Fruit fly (Drosophila melanogaster) whole organism, embryonic: ENCODE data around the gene Ugt35A1.

ENCODE experiments used
- BtbVII ChIP-seq: fragments of 200-800 bp; sonication (Bioruptor generic); optimal IDR thresholded peaks from 3 replicates; lab custom pipeline; 2017; ENCODE audit warnings: missing biosample characterization, mild to moderate bottlenecking, missing genetic modification characterization
- CG11247 ChIP-seq: fragments of 200-800 bp; sonication (Bioruptor generic); IDR thresholded peaks from 2 replicates; pipeline ENCODE4 v1.3.6; 2022; ENCODE audit warnings: missing biosample characterization, missing genetic modification characterization
- CG11456 ChIP-seq: fragments of 200-800 bp; sonication (Bioruptor generic); IDR thresholded peaks from 3 replicates; pipeline ENCODE4 v1.3.6; 2022; ENCODE audit warnings: missing biosample characterization, missing genetic modification characterization
- CG12104 ChIP-seq: fragments of 200-800 bp; sonication (Bioruptor generic); optimal IDR thresholded peaks from 3 replicates; lab custom pipeline; 2016; ENCODE audit warnings: missing biosample characterization, missing genetic modification characterization
- CG18011 ChIP-seq: fragments of 200-800 bp; sonication (Bioruptor generic); optimal IDR thresholded peaks from 2 replicates; lab custom pipeline; 2017; ENCODE audit warnings: missing biosample characterization, missing genetic modification characterization, mild to moderate bottlenecking, moderate library complexity, missing genotype
- CG1832 ChIP-seq: fragments of 200-800 bp; sonication (Bioruptor generic); optimal IDR thresholded peaks from 2 replicates; lab custom pipeline; 2017; ENCODE audit warnings: missing biosample characterization, mild to moderate bottlenecking, missing genetic modification characterization, inconsistent platforms
- CG18599 ChIP-seq: fragments of 200-800 bp; sonication (Bioruptor generic); optimal IDR thresholded peaks from 3 replicates; lab custom pipeline; 2017; ENCODE audit warnings: missing biosample characterization, missing genetic modification characterization, mild to moderate bottlenecking, moderate library complexity, missing genetic modification reagents
- CG2129 ChIP-seq: fragments of 200-800 bp; sonication (Bioruptor generic); IDR thresholded peaks from 2 replicates; pipeline ENCODE4 v1.3.6; 2022; ENCODE audit warnings: missing biosample characterization, missing genetic modification characterization; ENCODE audit not compliant: partially characterized antibody
- CG4404 ChIP-seq: fragments of 200-800 bp; sonication (Bioruptor generic); IDR thresholded peaks from 2 replicates; pipeline ENCODE4 v1.3.6; 2022; ENCODE audit warnings: missing biosample characterization, missing genetic modification characterization
- CG4707 ChIP-seq: fragments of 200-800 bp; sonication (Bioruptor generic); optimal IDR thresholded peaks from 2 replicates; lab custom pipeline; 2018; ENCODE audit warnings: missing biosample characterization, mild to moderate bottlenecking, missing genetic modification characterization, moderate library complexity
- CG8388 ChIP-seq: fragments of 200-800 bp; sonication (Bioruptor generic); optimal IDR thresholded peaks from 2 replicates; lab custom pipeline; 2019; ENCODE audit warnings: missing biosample characterization, mild to moderate bottlenecking, missing genetic modification characterization, moderate library complexity
- CG9437 ChIP-seq: fragments of 200-800 bp; sonication (Bioruptor generic); optimal IDR thresholded peaks from 2 replicates; lab custom pipeline; 2018; ENCODE audit warnings: missing biosample characterization, mild to moderate bottlenecking, missing genetic modification characterization
- CG9817 ChIP-seq: fragments of 200-800 bp; sonication (Bioruptor generic); optimal IDR thresholded peaks from 2 replicates; lab custom pipeline; 2018; ENCODE audit warnings: missing biosample characterization, mild to moderate bottlenecking, missing genetic modification characterization, moderate library complexity
- Camta ChIP-seq: fragments of 200-800 bp; sonication (Bioruptor generic); optimal IDR thresholded peaks from 2 replicates; lab custom pipeline; 2016; ENCODE audit warnings: missing biosample characterization, missing genetic modification characterization
- GATAe ChIP-seq: fragments of 200-800 bp; sonication (Bioruptor generic); conservative IDR thresholded peaks from 2 replicates; pipeline ENCODE4 v1.3.6; 2022; ENCODE audit warnings: missing biosample characterization, missing genetic modification characterization
- HHEX ChIP-seq: fragments of 200-800 bp; sonication (Bioruptor generic); optimal IDR thresholded peaks from 3 replicates; lab custom pipeline; 2017; ENCODE audit warnings: missing biosample characterization, mild to moderate bottlenecking, missing genetic modification characterization, missing genetic modification reagents
- HLH4C ChIP-seq: fragments of 200-800 bp; sonication (Bioruptor generic); IDR thresholded peaks from 3 replicates; pipeline ENCODE4 v1.3.6; 2022; ENCODE audit warnings: missing biosample characterization, missing genetic modification characterization; ENCODE audit not compliant: partially characterized antibody
- Hey ChIP-seq: fragments of 200-800 bp; sonication (Bioruptor generic); optimal IDR thresholded peaks from 3 replicates; lab custom pipeline; 2018; ENCODE audit warnings: missing biosample characterization, mild to moderate bottlenecking, missing genetic modification characterization
- MBD-R2 ChIP-seq: fragments of 200-800 bp; sonication (Bioruptor generic); IDR thresholded peaks from 2 replicates; pipeline ENCODE4 v1.3.6; 2022; ENCODE audit warnings: missing biosample characterization, missing genetic modification characterization
- Med ChIP-seq: fragments of 200-800 bp; sonication (Bioruptor generic); peaks from one replicate; lab custom pipeline; 2016; ENCODE audit warnings: missing biosample characterization, missing genetic modification characterization, mild to moderate bottlenecking, inconsistent platforms, moderate library complexity
- Meics ChIP-seq: fragments of 200-800 bp; sonication (Bioruptor generic); optimal IDR thresholded peaks from 2 replicates; lab custom pipeline; 2017; ENCODE audit warnings: missing biosample characterization, mild to moderate bottlenecking, missing genetic modification characterization
- Ptx1 ChIP-seq: fragments of 200-800 bp; sonication (Bioruptor generic); IDR thresholded peaks from 2 replicates; pipeline ENCODE4 v1.3.6; 2022; ENCODE audit warnings: missing biosample characterization, missing genetic modification characterization
- Spps ChIP-seq: fragments of 200-800 bp; sonication (Bioruptor generic); optimal IDR thresholded peaks from 2 replicates; lab custom pipeline; 2018; ENCODE audit warnings: missing biosample characterization, mild to moderate bottlenecking, missing genetic modification characterization
- Stat92E ChIP-seq, 3 experiments: fragments of >200 bp in 2 of 3; fragments of 200-800 bp in 1 of 3; sonication (Bioruptor generic) in 1 of 3; optimal IDR thresholded peaks; 2 replicates each; lab custom pipeline; 2017 to 2019; ENCODE audit warnings: missing biosample characterization in 3 of 3, missing genetic modification characterization in 3 of 3, mild to moderate bottlenecking in 1 of 3, moderate library complexity in 1 of 3
- abd-A ChIP-seq: fragments of 200-800 bp; sonication (Bioruptor generic); optimal IDR thresholded peaks from 3 replicates; lab custom pipeline; 2019; ENCODE audit warnings: missing biosample characterization, mild to moderate bottlenecking, missing genetic modification characterization, moderate library complexity
- cg ChIP-seq: fragments of 200-800 bp; sonication (Bioruptor generic); optimal IDR thresholded peaks from 3 replicates; lab custom pipeline; 2019; ENCODE audit warnings: missing biosample characterization, mild to moderate bottlenecking, missing genetic modification characterization, moderate library complexity
- chm ChIP-seq: fragments of 200-800 bp; sonication (Bioruptor generic); IDR thresholded peaks from 2 replicates; pipeline ENCODE4 v1.3.6; 2022; ENCODE audit warnings: missing biosample characterization, missing genetic modification characterization
- dpn ChIP-seq, 2 experiments: fragments of 200-800 bp; sonication (Bioruptor generic); optimal IDR thresholded peaks; 3 replicates each; lab custom pipeline; 2016; ENCODE audit warnings: missing biosample characterization in 2 of 2, missing genetic modification characterization in 2 of 2
- grn ChIP-seq: fragments of 200-800 bp; sonication (Bioruptor generic); optimal IDR thresholded peaks from 3 replicates; lab custom pipeline; 2017; ENCODE audit warnings: missing biosample characterization, missing genetic modification characterization
- gro ChIP-seq: fragments of 200-800 bp; sonication (Bioruptor generic); optimal IDR thresholded peaks from 2 replicates; lab custom pipeline; 2016; ENCODE audit warnings: missing biosample characterization, missing genetic modification characterization
- gsb ChIP-seq: fragments of 200-800 bp; sonication (Bioruptor generic); IDR thresholded peaks from 2 replicates; pipeline ENCODE4 v1.3.6; 2022; ENCODE audit warnings: missing biosample characterization, missing genetic modification characterization
- ham ChIP-seq: fragments of 200-800 bp; sonication (Bioruptor generic); IDR thresholded peaks from 2 replicates; pipeline ENCODE4 v1.3.6; 2022; ENCODE audit warnings: missing biosample characterization, missing genetic modification characterization
- jigr1 ChIP-seq: fragments of 200-800 bp; sonication (Bioruptor generic); IDR thresholded peaks from 3 replicates; pipeline ENCODE4 v1.3.6; 2022; ENCODE audit warnings: missing biosample characterization, missing genetic modification characterization
- mam ChIP-seq: fragments of 200-800 bp; sonication (Bioruptor generic); optimal IDR thresholded peaks from 3 replicates; lab custom pipeline; 2016; ENCODE audit warnings: missing biosample characterization, missing genetic modification characterization
- pb ChIP-seq: fragments of 200-800 bp; sonication (Bioruptor generic); optimal IDR thresholded peaks from 3 replicates; lab custom pipeline; 2016; ENCODE audit warnings: missing biosample characterization, missing genetic modification characterization
- stc ChIP-seq: fragments of 200-800 bp; sonication (Bioruptor generic); IDR thresholded peaks from 2 replicates; pipeline ENCODE4 v1.3.6; 2022; ENCODE audit warnings: missing biosample characterization, missing genetic modification characterization
- tin ChIP-seq: fragments of 200-800 bp; sonication (Bioruptor generic); optimal IDR thresholded peaks from 3 replicates; lab custom pipeline; 2016; ENCODE audit warnings: missing biosample characterization, missing genetic modification characterization
- tna ChIP-seq: fragments of 200-800 bp; sonication (Bioruptor generic); IDR thresholded peaks from 2 replicates; pipeline ENCODE4 v1.3.6; 2022; ENCODE audit warnings: missing biosample characterization, missing genetic modification characterization; ENCODE audit not compliant: partially characterized antibody
- vfl ChIP-seq: fragments of 200-800 bp; sonication (Bioruptor generic); optimal IDR thresholded peaks from 2 replicates; lab custom pipeline; 2016; ENCODE audit warnings: missing biosample characterization, missing genetic modification characterization
- zen ChIP-seq: fragments of 200-800 bp; sonication (Bioruptor generic); optimal IDR thresholded peaks from 3 replicates; lab custom pipeline; 2018; ENCODE audit warnings: missing biosample characterization, mild to moderate bottlenecking, missing genetic modification characterization, moderate library complexity

The Ugt35A1 gene

DNA sequence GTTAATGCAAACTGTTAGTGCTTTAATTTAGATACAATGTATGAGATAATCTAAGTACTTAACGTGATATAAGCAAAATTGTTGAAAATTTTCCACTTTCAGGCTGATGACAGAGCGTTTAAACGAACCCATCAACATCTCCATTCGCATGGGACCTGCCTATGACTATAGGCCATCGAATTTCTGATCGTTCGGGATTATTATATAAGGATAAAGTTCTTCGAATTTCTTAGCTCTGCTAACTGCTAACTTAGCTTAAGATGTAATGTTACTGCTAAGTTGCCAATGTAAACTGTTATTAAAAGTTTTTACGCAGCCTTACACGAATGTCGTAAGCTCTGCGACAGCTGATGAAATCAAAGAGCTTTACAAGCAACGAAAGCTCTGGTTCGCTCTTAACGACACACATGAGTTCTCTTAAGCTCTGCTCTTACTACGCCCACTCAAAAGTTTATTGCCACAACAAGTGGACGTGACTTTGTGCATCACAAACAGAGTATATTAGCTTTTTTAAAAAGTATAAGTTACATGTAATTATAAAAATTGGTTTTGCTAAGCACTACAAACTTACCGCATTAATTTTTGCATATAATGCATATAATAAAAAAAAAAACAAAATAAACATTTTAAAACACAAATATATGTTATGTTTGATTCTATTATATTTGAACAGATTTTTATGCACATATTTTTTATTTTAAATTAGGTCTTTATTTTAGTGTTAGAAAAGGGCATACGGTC, 24.4 kb upstream of the Ugt35A1 start (continued):
- TF ChIP-seq jigr1 (GFP tag; lab: Robert Waterston, UW) (peak; percentile 99), stc (GFP tag; lab: Robert Waterston, UW) (peak; percentile 98), grn (no peak), CG8388 (GFP tag; lab: Kevin White, UChicago) (peak; percentile 98), ham (GFP tag; lab: Robert Waterston, UW) (peak; percentile 91), pb (GFP tag; lab: Kevin White, UChicago) (no peak), MBD-R2 (GFP tag; lab: Robert Waterston, UW) (peak; percentile 94), CG18011 (GFP tag; lab: Kevin White, UChicago) (peak; percentile 90), CG9437 (peak; percentile 97), cg (GFP tag; lab: Kevin White, UChicago) (peak; percentile 68), HLH4C (GFP tag; lab: Robert Waterston, UW) (no peak), CG12104 (GFP tag; lab: Kevin White, UChicago) (peak; percentile 98)

dm6 chr3R:11195792-11196191, 23.3 kb upstream of the Ugt35A1 start, which contains the start of gene CG18577:
TSS of gene CG18577 (plus strand) at chr3R:11196092.
- TF ChIP-seq gro (no peak), BtbVII (GFP tag; lab: Kevin White, UChicago) (no peak), Camta (GFP tag; lab: Kevin White, UChicago) (no peak), chm (GFP tag; lab: Robert Waterston, UW) (no peak), Meics (GFP tag; lab: Kevin White, UChicago) (peak; percentile 55), Stat92E (GFP tag; optimal IDR thresholded peaks at IDR 0.05; lab: Kevin White, UChicago) (no peak), Spps (tag; lab: Kevin White, UChicago) (no peak), CG11456 (GFP tag; lab: Robert Waterston, UW) (0 out of 3 replicates have a peak, but pooled peaks have one; percentile 5), CG4404 (GFP tag; lab: Robert Waterston, UW) (no peak), Hey (tag; lab: Kevin White, UChicago) (peak; percentile 41), CG1832 (GFP tag; lab: Kevin White, UChicago) (no peak), tna (GFP tag; lab: Robert Waterston, UW) (no peak), CG2129 (GFP tag; lab: Robert Waterston, UW) (no peak), dpn (GFP tag; optimal IDR thresholded peaks at IDR 0.05; lab: Kevin White, UChicago) (no peak), mam (GFP tag; lab: Kevin White, UChicago) (no peak), HHEX (GFP tag; lab: Kevin White, UChicago) (no peak), zen (tag; lab: Kevin White, UChicago) (no peak), GATAe (GFP tag; lab: Robert Waterston, UW) (peak; percentile 18; the same call in 1 of the 2 replicates), CG4707 (GFP tag; lab: Kevin White, UChicago) (no peak), CG9817 (tag; lab: Kevin White, UChicago) (no peak), gsb (GFP tag; lab: Robert Waterston, UW) (no peak), Ptx1 (GFP tag; lab: Robert Waterston, UW) (no peak), tin (GFP tag; lab: Kevin White, UChicago) (no peak), CG11247 (GFP tag; lab: Robert Waterston, UW) (no peak), vfl (no peak), Med (GFP tag; lab: Kevin White, UChicago) (peak; percentile 87), abd-A (tag; lab: Kevin White, UChicago) (no peak), CG18599 (GFP tag; lab: Kevin White, UChicago) (no peak)
